Worm (Caenorhabditis elegans) whole organism, midembryonic: Measurements from ENCODE around the gene droe-4.

ENCODE experiments used
- klf-2 ChIP-seq: fragments of 200-800 bp; sonication (Bioruptor generic); conservative IDR thresholded peaks from 2 replicates; pipeline ENCODE4 v1.3.6; 2022; ENCODE audit warnings: missing genetic modification reagents, missing genetic modification characterization, missing compliant biosample characterization
- med-1 ChIP-seq: sonication (generic microtip); optimal IDR thresholded peaks from 2 replicates; lab custom pipeline; 2017; ENCODE audit warnings: missing genetic modification characterization, mild to moderate bottlenecking, missing compliant biosample characterization, antibody characterized with exemption, missing genetic modification reagents; ENCODE audit not compliant: insufficient read depth
- ztf-23 ChIP-seq: fragments of 200-800 bp; sonication (Bioruptor generic); IDR thresholded peaks from 2 replicates; pipeline ENCODE4 v1.3.6; 2022; ENCODE audit warnings: missing genetic modification reagents, missing genetic modification characterization, missing compliant biosample characterization
- ztf-29 ChIP-seq: fragments of 200-800 bp; sonication (Bioruptor generic); IDR thresholded peaks from 2 replicates; pipeline ENCODE4 v1.3.6; 2022; ENCODE audit warnings: missing genetic modification reagents, missing genetic modification characterization, missing compliant biosample characterization

ce11 chrV:14027384-14027783 lies 34.9 kb downstream of the droe-4 start, which contains the start of gene T08G5.3:
- no peak for TF ChIP-seq klf-2 (GFP tag; lab: Robert Waterston, UW)
- no peak for TF ChIP-seq ztf-23 (GFP tag; lab: Robert Waterston, UW)
- no peak for TF ChIP-seq ztf-29 (GFP tag; lab: Robert Waterston, UW)
- no peak for TF ChIP-seq med-1 (GFP tag; lab: Kevin White, UChicago)
